Worm (Caenorhabditis elegans): ENCODE measurements around the gene F43C11.1.

Gene F43C11.1

DNA sequence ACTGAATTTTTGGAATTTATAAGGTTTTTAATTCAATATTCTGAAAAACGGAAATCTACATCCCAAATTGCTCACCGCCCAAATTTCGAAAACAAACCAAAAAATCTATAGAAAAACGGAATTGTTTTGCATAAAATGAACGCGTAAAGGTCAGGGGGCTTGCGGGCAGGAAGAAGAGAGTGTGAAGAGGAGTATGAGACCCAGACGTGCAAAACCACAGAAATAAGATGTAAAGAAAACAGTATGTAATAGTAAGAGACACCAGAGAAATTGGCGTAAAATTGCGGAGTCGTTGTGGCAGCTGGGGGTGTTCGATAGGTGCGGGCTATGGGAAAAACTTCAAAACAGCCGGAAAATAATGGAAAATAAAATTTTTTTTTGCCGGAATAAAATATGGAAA is 15.9 kb upstream of the F43C11.1 start:
- TF ChIP-seq ceh-40 (GFP tag; IDR thresholded peaks at IDR 0.05): no peak
- peak; percentile 47; the same call in 1 of the 2 replicates for TF ChIP-seq hmg-1.2 (GFP tag; IDR thresholded peaks at IDR 0.05)

ce11 chrII:2341515-2341914 is 15.4 kb upstream of the F43C11.1 start, which contains the start of gene enri-1:
Gene enri-1 (minus strand): TSS chrII:2341615.
- TF ChIP-seq B0035.1 (tag; optimal IDR thresholded peaks at IDR 0.05) (no peak), ztf-6 (GFP tag; IDR thresholded peaks at IDR 0.05) (no peak), hlh-26 (GFP tag; conservative IDR thresholded peaks at IDR 0.05) (no peak), ceh-100 (GFP tag; IDR thresholded peaks at IDR 0.05) (no peak)

DNA sequence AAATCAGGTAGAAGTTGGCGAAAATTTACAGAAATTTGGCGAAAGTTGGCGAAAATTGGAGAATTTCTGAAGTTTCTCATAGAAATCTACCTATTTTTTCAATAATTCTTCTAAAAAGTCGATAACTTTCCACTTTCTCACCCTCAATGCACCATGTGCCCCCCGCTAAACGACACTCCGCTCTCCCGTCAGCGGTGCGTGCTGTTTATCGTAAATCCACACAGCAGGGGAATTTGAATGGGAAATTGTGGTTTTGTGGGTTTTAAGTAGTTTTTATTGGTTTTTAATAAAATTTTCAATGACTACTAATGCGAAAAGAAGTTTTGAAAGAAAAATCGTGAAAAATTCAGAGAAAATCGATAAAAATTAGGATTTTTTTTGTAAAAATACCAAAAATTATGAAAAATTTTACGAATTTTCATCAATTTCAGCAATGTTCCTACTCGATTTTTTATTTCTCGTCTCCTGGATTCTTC is 14.9 kb upstream of the F43C11.1 start, which contains the start of gene F43C11.6:
Gene F43C11.6 (plus strand): TSS at position 426 of the 476 bp plus-strand sequence.
- TF ChIP-seq die-1 (tag; optimal IDR thresholded peaks at IDR 0.05) (no peak), dpff-1 (tag; optimal IDR thresholded peaks at IDR 0.05) (no peak), dpl-1 (GFP tag; optimal IDR thresholded peaks at IDR 0.05) (no peak), attf-5 (GFP tag; optimal IDR thresholded peaks at IDR 0.05) (peak; percentile 25), egrh-3 (GFP tag; IDR thresholded peaks at IDR 0.05) (no peak), attf-3 (GFP tag; conservative IDR thresholded peaks at IDR 0.05) (peak; percentile 89)

- TF ChIP-seq K12H6.12 (tag; optimal IDR thresholded peaks at IDR 0.05): no peak
- TF ChIP-seq pbrm-1 (GFP tag; IDR thresholded peaks at IDR 0.05): no peak
- TF ChIP-seq athp-1 (tag; optimal IDR thresholded peaks at IDR 0.05): no peak
- no peak for TF ChIP-seq akir-1 (GFP tag; optimal IDR thresholded peaks at IDR 0.05)
- no peak for TF ChIP-seq bed-2 (GFP tag; IDR thresholded peaks at IDR 0.05)
- no peak for TF ChIP-seq ets-4 (GFP tag; optimal IDR thresholded peaks at IDR 0.05)
- TF ChIP-seq nhr-120 (GFP tag; IDR thresholded peaks at IDR 0.05): no peak
- no peak for TF ChIP-seq mel-28 (tag; optimal IDR thresholded peaks at IDR 0.05; ENCODE audit: borderline replicate concordance)
- TF ChIP-seq attf-5 (GFP tag; optimal IDR thresholded peaks at IDR 0.05): no peak
- TF ChIP-seq mxl-1 (tag; optimal IDR thresholded peaks at IDR 0.05): no peak
- no peak for TF ChIP-seq ama-1 (optimal IDR thresholded peaks at IDR 0.05)
- TF ChIP-seq ama-1 (GFP tag; optimal IDR thresholded peaks at IDR 0.05): no peak
- TF ChIP-seq C06A6.2 (GFP tag; conservative IDR thresholded peaks at IDR 0.05): no peak
- no peak for TF ChIP-seq die-1 (tag; optimal IDR thresholded peaks at IDR 0.05)
- TF ChIP-seq ztf-3 (GFP tag; optimal IDR thresholded peaks at IDR 0.05): no peak
Observed at ce11 chrII:2346672-2347071, 10.2 kb upstream of the F43C11.1 start, which contains the start of gene F43C11.4. Gene F43C11.4 (plus strand): TSS chrII:2346972.

- TF ChIP-seq hsf-1 (GFP tag; IDR thresholded peaks at IDR 0.05): peak; percentile 93
Observed at ce11 chrII:2348005-2348404, 8.9 kb upstream of the F43C11.1 start.

- TF ChIP-seq ztf-26 (tag; optimal IDR thresholded peaks at IDR 0.05): no peak
- no peak for TF ChIP-seq xnd-1 (tag; optimal IDR thresholded peaks at IDR 0.05)
- no peak for TF ChIP-seq egl-44 (GFP tag; IDR thresholded peaks at IDR 0.05)
- TF ChIP-seq aptf-3 (GFP tag; IDR thresholded peaks at IDR 0.05): no peak
- TF ChIP-seq ceh-27 (GFP tag; optimal IDR thresholded peaks at IDR 0.05): no peak
- TF ChIP-seq egl-18 (GFP tag; IDR thresholded peaks at IDR 0.05): no peak
- no peak for TF ChIP-seq F55B11.4 (tag; optimal IDR thresholded peaks at IDR 0.05; ENCODE audit: borderline replicate concordance, insufficient read depth)
- TF ChIP-seq athp-1 (tag; optimal IDR thresholded peaks at IDR 0.05): no peak
- no peak for TF ChIP-seq ama-1 (optimal IDR thresholded peaks at IDR 0.05)
- TF ChIP-seq ama-1 (GFP tag; optimal IDR thresholded peaks at IDR 0.05): no peak
- TF ChIP-seq egrh-3 (GFP tag; IDR thresholded peaks at IDR 0.05): no peak
- no peak for TF ChIP-seq F57C9.4 (tag; optimal IDR thresholded peaks at IDR 0.05)
- TF ChIP-seq B0035.1 (tag; optimal IDR thresholded peaks at IDR 0.05): no peak
Observed at ce11 chrII:2352546-2352945, 4.3 kb upstream of the F43C11.1 start, which contains the start of gene F43C11.10. Gene F43C11.10 (minus strand): TSS chrII:2352646.
